Fruit fly (Drosophila melanogaster) whole organism, embryonic: ENCODE results near the gene Tmep.

Source experiments
- Ada2b ChIP-seq: fragments of 200-800 bp; sonication (Bioruptor generic); IDR thresholded peaks from 2 replicates; pipeline ENCODE4 v1.3.6; 2022; ENCODE audit warnings: missing biosample characterization, missing genetic modification characterization
- CG10462 ChIP-seq: fragments of 200-800 bp; sonication (Bioruptor generic); optimal IDR thresholded peaks from 2 replicates; lab custom pipeline; 2016; ENCODE audit warnings: missing biosample characterization, missing genetic modification characterization
- CG13123 ChIP-seq: fragments of 200-800 bp; sonication (Bioruptor generic); optimal IDR thresholded peaks from 2 replicates; lab custom pipeline; 2016; ENCODE audit warnings: missing biosample characterization, missing genetic modification characterization
- CG14014 ChIP-seq: fragments of 200-800 bp; sonication (Bioruptor generic); IDR thresholded peaks from 2 replicates; pipeline ENCODE4 v1.3.6; 2022; ENCODE audit warnings: missing biosample characterization, missing genetic modification characterization
- CG15479 ChIP-seq: fragments of 200-800 bp; sonication (Bioruptor generic); optimal IDR thresholded peaks from 3 replicates; lab custom pipeline; 2019; ENCODE audit warnings: missing biosample characterization, mild to moderate bottlenecking, missing genetic modification characterization, moderate library complexity
- CG16815 ChIP-seq: fragments of 200-800 bp; sonication (Bioruptor generic); optimal IDR thresholded peaks from 3 replicates; lab custom pipeline; 2017; ENCODE audit warnings: missing biosample characterization, mild to moderate bottlenecking, missing genetic modification characterization
- CG4707 ChIP-seq: fragments of 200-800 bp; sonication (Bioruptor generic); optimal IDR thresholded peaks from 2 replicates; lab custom pipeline; 2018; ENCODE audit warnings: missing biosample characterization, mild to moderate bottlenecking, missing genetic modification characterization, moderate library complexity
- CG6272 ChIP-seq: fragments of 200-800 bp; sonication (Bioruptor generic); IDR thresholded peaks from 2 replicates; pipeline ENCODE4 v1.3.6; 2022; ENCODE audit warnings: missing biosample characterization, missing genetic modification characterization
- CG6765 ChIP-seq: fragments of 200-800 bp; sonication (Bioruptor generic); optimal IDR thresholded peaks from 3 replicates; lab custom pipeline; 2017; ENCODE audit warnings: missing biosample characterization, mild to moderate bottlenecking, missing genetic modification characterization
- CG7928 ChIP-seq: fragments of 200-800 bp; sonication (Bioruptor generic); optimal IDR thresholded peaks from 2 replicates; lab custom pipeline; 2017; ENCODE audit warnings: missing biosample characterization, mild to moderate bottlenecking, missing genetic modification characterization
- CG8478 ChIP-seq: fragments of >200 bp; optimal IDR thresholded peaks from 2 replicates; lab custom pipeline; 2018
- Doc2 ChIP-seq: fragments of 200-800 bp; sonication (Bioruptor generic); IDR thresholded peaks from 2 replicates; pipeline ENCODE4 v1.3.6; 2022; ENCODE audit warnings: missing biosample characterization, missing genetic modification characterization
- Dp ChIP-seq: fragments of 200-800 bp; sonication (Bioruptor generic); optimal IDR thresholded peaks from 2 replicates; lab custom pipeline; 2018; ENCODE audit warnings: missing biosample characterization, mild to moderate bottlenecking, missing genetic modification characterization, moderate library complexity
- E2f2 ChIP-seq: fragments of 200-800 bp; sonication (Bioruptor generic); IDR thresholded peaks from 2 replicates; pipeline ENCODE4 v1.3.6; 2022; ENCODE audit warnings: missing biosample characterization, missing genetic modification characterization
- Eip74EF ChIP-seq, 2 experiments: fragments of 200-800 bp in 1 of 2; fragments of >200 bp in 1 of 2; sonication (Bioruptor generic) in 1 of 2; optimal IDR thresholded peaks; 2 replicates each; lab custom pipeline; 2017 to 2019; ENCODE audit warnings: missing biosample characterization in 2 of 2, missing genetic modification characterization in 2 of 2, mild to moderate bottlenecking in 1 of 2, moderate library complexity in 1 of 2
- Hr3 ChIP-seq: fragments of 200-800 bp; sonication (Bioruptor generic); optimal IDR thresholded peaks from 3 replicates; lab custom pipeline; 2016; ENCODE audit warnings: missing biosample characterization, missing genetic modification characterization
- Hr51 ChIP-seq, 2 experiments: fragments of 200-800 bp; sonication (Bioruptor generic); optimal IDR thresholded peaks; 2 replicates in 1 of 2; 3 replicates in 1 of 2; lab custom pipeline; 2016 to 2018; ENCODE audit warnings: missing biosample characterization in 2 of 2, missing genetic modification characterization in 2 of 2, mild to moderate bottlenecking in 1 of 2, moderate library complexity in 1 of 2
- MTF-1 ChIP-seq: fragments of 200-800 bp; sonication (Bioruptor generic); optimal IDR thresholded peaks from 2 replicates; lab custom pipeline; 2018; ENCODE audit warnings: missing biosample characterization, mild to moderate bottlenecking, missing genetic modification characterization, borderline replicate concordance
- Med ChIP-seq: fragments of 200-800 bp; sonication (Bioruptor generic); peaks from one replicate; lab custom pipeline; 2016; ENCODE audit warnings: missing biosample characterization, missing genetic modification characterization, mild to moderate bottlenecking, inconsistent platforms, moderate library complexity
- Tbp ChIP-seq: fragments of >200 bp; optimal IDR thresholded peaks from 2 replicates; lab custom pipeline; 2018; ENCODE audit warnings: missing biosample characterization, missing genetic modification characterization
- Xbp1 ChIP-seq: fragments of 200-800 bp; sonication (Bioruptor generic); optimal IDR thresholded peaks from 3 replicates; lab custom pipeline; 2016; ENCODE audit warnings: missing biosample characterization, mild to moderate bottlenecking, missing genetic modification characterization
- br ChIP-seq: fragments of >200 bp; optimal IDR thresholded peaks from 2 replicates; lab custom pipeline; 2017
- croc ChIP-seq: fragments of 200-800 bp; sonication (Bioruptor generic); conservative IDR thresholded peaks from 3 replicates; pipeline ENCODE4 v1.3.6; 2022; ENCODE audit warnings: missing biosample characterization, missing genetic modification characterization
- crp ChIP-seq, 2 experiments: fragments of 200-800 bp; sonication (Bioruptor generic); optimal IDR thresholded peaks; 2 replicates in 1 of 2; 3 replicates in 1 of 2; lab custom pipeline; 2017; ENCODE audit warnings: missing biosample characterization in 2 of 2, missing genetic modification characterization in 2 of 2, mild to moderate bottlenecking in 1 of 2, moderate library complexity in 1 of 2
- disco-r ChIP-seq: fragments of 200-800 bp; sonication (Bioruptor generic); optimal IDR thresholded peaks from 2 replicates; lab custom pipeline; 2016; ENCODE audit warnings: missing biosample characterization, missing genetic modification characterization
- dmrt99B ChIP-seq: fragments of 200-800 bp; sonication (Bioruptor generic); optimal IDR thresholded peaks from 2 replicates; lab custom pipeline; 2018; ENCODE audit warnings: missing biosample characterization, mild to moderate bottlenecking, missing genetic modification characterization, moderate library complexity
- ems ChIP-seq: fragments of 200-800 bp; sonication (Bioruptor generic); optimal IDR thresholded peaks from 3 replicates; lab custom pipeline; 2016; ENCODE audit warnings: missing biosample characterization, missing genetic modification characterization
- esg ChIP-seq: fragments of 200-800 bp; sonication (Bioruptor generic); conservative IDR thresholded peaks from 2 replicates; pipeline ENCODE4 v1.3.6; 2022; ENCODE audit warnings: missing biosample characterization, missing genetic modification characterization
- fd3F ChIP-seq: fragments of 200-800 bp; sonication (Bioruptor generic); optimal IDR thresholded peaks from 2 replicates; lab custom pipeline; 2018; ENCODE audit warnings: missing biosample characterization, mild to moderate bottlenecking, missing genetic modification characterization, moderate library complexity
- gcm2 ChIP-seq: fragments of 200-800 bp; sonication (Bioruptor generic); optimal IDR thresholded peaks from 2 replicates; lab custom pipeline; 2016; ENCODE audit warnings: missing biosample characterization, missing genetic modification characterization
- grau ChIP-seq: fragments of 200-800 bp; optimal IDR thresholded peaks from 3 replicates; lab custom pipeline; 2019; ENCODE audit warnings: missing biosample characterization, mild to moderate bottlenecking, missing genetic modification characterization, moderate library complexity
- gro ChIP-seq: fragments of 200-800 bp; sonication (Bioruptor generic); optimal IDR thresholded peaks from 2 replicates; lab custom pipeline; 2016; ENCODE audit warnings: missing biosample characterization, missing genetic modification characterization
- gsb-n ChIP-seq: fragments of 200-800 bp; sonication (Bioruptor generic); optimal IDR thresholded peaks from 3 replicates; lab custom pipeline; 2018; ENCODE audit warnings: missing biosample characterization, mild to moderate bottlenecking, missing genetic modification characterization
- mld ChIP-seq: fragments of 200-800 bp; sonication (Bioruptor generic); IDR thresholded peaks from 3 replicates; pipeline ENCODE4 v1.3.6; 2022; ENCODE audit warnings: missing biosample characterization, missing genetic modification characterization; ENCODE audit not compliant: partially characterized antibody
- nau ChIP-seq: fragments of 200-800 bp; sonication (Bioruptor generic); optimal IDR thresholded peaks from 3 replicates; lab custom pipeline; 2017; ENCODE audit warnings: missing biosample characterization, mild to moderate bottlenecking, missing genetic modification characterization, missing genetic modification reagents
- run ChIP-seq: fragments of 200-800 bp; sonication (Bioruptor generic); optimal IDR thresholded peaks from 3 replicates; lab custom pipeline; 2018; ENCODE audit warnings: missing biosample characterization, mild to moderate bottlenecking, missing genetic modification characterization
- slp2 ChIP-seq: fragments of 200-800 bp; sonication (Bioruptor generic); optimal IDR thresholded peaks from 2 replicates; lab custom pipeline; 2016; ENCODE audit warnings: missing biosample characterization, missing genetic modification characterization
- sob ChIP-seq: fragments of 200-800 bp; sonication (Bioruptor generic); IDR thresholded peaks from 2 replicates; pipeline ENCODE4 v1.3.6; 2022; ENCODE audit warnings: missing biosample characterization, missing genetic modification characterization
- sqz ChIP-seq: fragments of 200-800 bp; sonication (Bioruptor generic); optimal IDR thresholded peaks from 3 replicates; lab custom pipeline; 2018; ENCODE audit warnings: missing biosample characterization, mild to moderate bottlenecking, missing genetic modification characterization
- sug ChIP-seq: fragments of 200-800 bp; optimal IDR thresholded peaks from 2 replicates; lab custom pipeline; 2019; ENCODE audit warnings: missing biosample characterization, mild to moderate bottlenecking, missing genetic modification characterization, moderate library complexity
- tap ChIP-seq: fragments of 200-800 bp; optimal IDR thresholded peaks from 3 replicates; lab custom pipeline; 2019; ENCODE audit warnings: missing biosample characterization, mild to moderate bottlenecking, missing genetic modification characterization, moderate library complexity
- tgo ChIP-seq: fragments of 200-800 bp; sonication (Bioruptor generic); IDR thresholded peaks from 3 replicates; pipeline ENCODE4 v1.3.6; 2022; ENCODE audit warnings: missing biosample characterization, missing genetic modification characterization
- tio ChIP-seq: fragments of 200-800 bp; sonication (Bioruptor generic); optimal IDR thresholded peaks from 2 replicates; lab custom pipeline; 2017; ENCODE audit warnings: missing biosample characterization, missing genetic modification characterization, inconsistent platforms
- tup ChIP-seq: fragments of 200-800 bp; sonication (Bioruptor generic); optimal IDR thresholded peaks from 2 replicates; lab custom pipeline; 2016; ENCODE audit warnings: missing biosample characterization, mild to moderate bottlenecking, missing genetic modification characterization, moderate library complexity
- vnd ChIP-seq: fragments of 200-800 bp; sonication (Bioruptor generic); IDR thresholded peaks from 3 replicates; pipeline ENCODE4 v1.3.6; 2022; ENCODE audit warnings: missing biosample characterization, missing genetic modification characterization; ENCODE audit not compliant: partially characterized antibody

Gene Tmep

dm6 chr3L:1549148-1549547, 19.8 kb upstream of the Tmep start (continued):
- TF ChIP-seq gsb-n (tag; lab: Kevin White, UChicago) (no peak), Tbp (GFP tag; lab: Kevin White, UChicago) (no peak), Ada2b (GFP tag; lab: Robert Waterston, UW) (peak; percentile 37), fd3F (GFP tag; lab: Kevin White, UChicago) (peak; percentile 10), MTF-1 (GFP tag; lab: Kevin White, UChicago) (no peak), Hr3 (GFP tag; lab: Kevin White, UChicago) (no peak), sob (GFP tag; lab: Robert Waterston, UW) (peak; percentile 5; the same call in 1 of the 2 replicates), br (lab: Kevin White, UChicago) (no peak), E2f2 (GFP tag; lab: Robert Waterston, UW) (0 out of 2 replicates have a peak, but pooled peaks have one; percentile 7), CG8478 (no peak), run (tag; lab: Kevin White, UChicago) (no peak), CG6272 (GFP tag; lab: Robert Waterston, UW) (no peak), dmrt99B (tag; lab: Kevin White, UChicago) (peak; percentile 39), nau (no peak), sqz (no peak), CG15479 (GFP tag; lab: Kevin White, UChicago) (no peak), Hr51 (GFP tag; optimal IDR thresholded peaks at IDR 0.05; lab: Kevin White, UChicago) (peak in 1 of 2 experiments; percentile 36), tap (tag; lab: Kevin White, UChicago) (no peak), gro (GFP tag; lab: Kevin White, UChicago) (no peak), CG10462 (GFP tag; lab: Kevin White, UChicago) (no peak), disco-r (no peak), CG4707 (peak; percentile 93), Eip74EF (GFP tag; optimal IDR thresholded peaks at IDR 0.05; lab: Kevin White, UChicago) (no peak), Xbp1 (GFP tag; lab: Kevin White, UChicago) (no peak), crp (GFP tag; optimal IDR thresholded peaks at IDR 0.05; lab: Kevin White, UChicago) (peak in 1 of 2 experiments; percentile 54), CG16815 (no peak), Dp (GFP tag; lab: Kevin White, UChicago) (no peak), ems (GFP tag; lab: Kevin White, UChicago) (no peak), grau (tag; lab: Kevin White, UChicago) (no peak), CG13123 (GFP tag; lab: Kevin White, UChicago) (no peak), CG7928 (GFP tag; lab: Kevin White, UChicago) (no peak), tio (GFP tag; lab: Kevin White, UChicago) (peak; percentile 28), vnd (no peak), CG14014 (GFP tag; lab: Robert Waterston, UW) (peak; percentile 57; the same call in 1 of the 2 replicates), tup (GFP tag; lab: Kevin White, UChicago) (no peak), tgo (no peak; the same call in 2 of the 3 replicates), croc (GFP tag; lab: Robert Waterston, UW) (no peak), CG6765 (GFP tag; lab: Kevin White, UChicago) (no peak), Med (GFP tag; lab: Kevin White, UChicago) (peak; percentile 77), mld (GFP tag; lab: Robert Waterston, UW) (no peak), esg (GFP tag; lab: Robert Waterston, UW) (no peak; the same call in 1 of the 2 replicates), Doc2 (GFP tag; lab: Robert Waterston, UW) (no peak), gcm2 (GFP tag; lab: Kevin White, UChicago) (no peak), sug (tag; lab: Kevin White, UChicago) (no peak), slp2 (no peak)
